Worm (Caenorhabditis elegans) whole organism, late embryonic: ENCODE results near the gene C50C3.1.

Experiments
- C08G9.2 ChIP-seq: sonication (generic microtip); optimal IDR thresholded peaks from 2 replicates; lab custom pipeline; 2016; ENCODE audit warnings: mild to moderate bottlenecking, missing genetic modification characterization, moderate library complexity, missing compliant biosample characterization
- K02D7.2 ChIP-seq: sonication (generic microtip); optimal IDR thresholded peaks from 2 replicates; lab custom pipeline; 2017; ENCODE audit warnings: mild to moderate bottlenecking, missing genetic modification characterization, missing compliant biosample characterization
- K09A11.1 ChIP-seq: sonication (generic microtip); optimal IDR thresholded peaks from 2 replicates; lab custom pipeline; 2017; ENCODE audit warnings: antibody characterized with exemption, mild to moderate bottlenecking, missing genetic modification characterization, missing compliant biosample characterization; ENCODE audit not compliant: insufficient read depth
- ceh-19 ChIP-seq: fragments of 200-800 bp; sonication (Bioruptor generic); optimal IDR thresholded peaks from 2 replicates; lab custom pipeline; 2018; ENCODE audit warnings: mild to moderate bottlenecking, missing genetic modification characterization, missing compliant biosample characterization
- ceh-2 ChIP-seq: sonication (generic microtip); optimal IDR thresholded peaks from 2 replicates; lab custom pipeline; 2016; ENCODE audit warnings: missing genotype, missing genetic modification characterization, missing compliant biosample characterization
- ceh-22 ChIP-seq: sonication (generic microtip); optimal IDR thresholded peaks from 2 replicates; lab custom pipeline; 2017; ENCODE audit warnings: missing biosample characterization, missing genetic modification characterization
- ceh-24 ChIP-seq: sonication (generic microtip); optimal IDR thresholded peaks from 2 replicates; lab custom pipeline; 2016; ENCODE audit warnings: mild to moderate bottlenecking, missing genetic modification characterization, missing compliant biosample characterization
- ceh-31 ChIP-seq: sonication (generic microtip); optimal IDR thresholded peaks from 2 replicates; lab custom pipeline; 2016; ENCODE audit warnings: missing genetic modification characterization, missing compliant biosample characterization
- ceh-48 ChIP-seq: sonication (generic microtip); optimal IDR thresholded peaks from 2 replicates; lab custom pipeline; 2016; ENCODE audit warnings: missing genetic modification characterization, inconsistent platforms, missing compliant biosample characterization
- dmd-4 ChIP-seq: sonication (generic microtip); optimal IDR thresholded peaks from 2 replicates; lab custom pipeline; 2016; ENCODE audit warnings: borderline replicate concordance, missing genetic modification characterization, missing compliant biosample characterization
- ets-4 ChIP-seq: sonication (generic microtip); optimal IDR thresholded peaks from 2 replicates; lab custom pipeline; 2016; ENCODE audit warnings: missing genetic modification characterization, missing compliant biosample characterization
- eyg-1 ChIP-seq: sonication (generic microtip); optimal IDR thresholded peaks from 2 replicates; lab custom pipeline; 2016; ENCODE audit warnings: missing genotype, missing genetic modification characterization, missing compliant biosample characterization
- gmeb-2 ChIP-seq: sonication (generic microtip); optimal IDR thresholded peaks from 2 replicates; lab custom pipeline; 2016; ENCODE audit warnings: missing genetic modification characterization, inconsistent platforms, missing compliant biosample characterization
- lim-6 ChIP-seq: sonication (generic microtip); optimal IDR thresholded peaks from 2 replicates; lab custom pipeline; 2016; ENCODE audit warnings: missing genetic modification characterization, missing compliant biosample characterization
- lin-11 ChIP-seq: fragments of 200-800 bp; sonication (Bioruptor generic); optimal IDR thresholded peaks from 2 replicates; lab custom pipeline; 2018; ENCODE audit warnings: mild to moderate bottlenecking, missing genetic modification characterization, missing compliant biosample characterization
- mec-3 ChIP-seq: sonication (generic microtip); optimal IDR thresholded peaks from 2 replicates; lab custom pipeline; 2016; ENCODE audit warnings: borderline replicate concordance, missing genetic modification characterization, missing compliant biosample characterization
- nfya-1 ChIP-seq: sonication (generic microtip); optimal IDR thresholded peaks from 2 replicates; lab custom pipeline; 2017; ENCODE audit warnings: missing genetic modification characterization, mild to moderate bottlenecking, missing compliant biosample characterization, antibody characterized with exemption, moderate library complexity
- nhr-11 ChIP-seq: fragments of 150-350 bp; optimal IDR thresholded peaks from 2 replicates; lab custom pipeline; 2014; ENCODE audit warnings: missing biosample characterization, missing genetic modification characterization
- npax-4 ChIP-seq: sonication (generic microtip); optimal IDR thresholded peaks from 2 replicates; lab custom pipeline; 2016; ENCODE audit warnings: missing genetic modification characterization, missing compliant biosample characterization
- pax-1 ChIP-seq: fragments of 150-350 bp; optimal IDR thresholded peaks from 2 replicates; lab custom pipeline; 2014; ENCODE audit warnings: missing biosample characterization, missing genetic modification characterization
- pha-2 ChIP-seq: sonication (generic microtip); optimal IDR thresholded peaks from 2 replicates; lab custom pipeline; 2017; ENCODE audit warnings: mild to moderate bottlenecking, missing genetic modification characterization, missing compliant biosample characterization
- pqm-1 ChIP-seq: sonication (generic microtip); optimal IDR thresholded peaks from 2 replicates; lab custom pipeline; 2016; ENCODE audit warnings: missing genetic modification characterization, missing compliant biosample characterization
- ref-2 ChIP-seq: sonication (generic microtip); optimal IDR thresholded peaks from 2 replicates; lab custom pipeline; 2016; ENCODE audit warnings: missing genetic modification characterization, missing compliant biosample characterization
- sox-2 ChIP-seq: fragments of 200-800 bp; sonication (Bioruptor generic); IDR thresholded peaks from 2 replicates; pipeline ENCODE4 v1.3.6; 2022; ENCODE audit warnings: missing genetic modification reagents, missing genetic modification characterization, missing compliant biosample characterization
- syd-9 ChIP-seq: sonication (generic microtip); optimal IDR thresholded peaks from 2 replicates; lab custom pipeline; 2016; ENCODE audit warnings: mild to moderate bottlenecking, missing genetic modification characterization, moderate library complexity, missing compliant biosample characterization
- tbx-2 ChIP-seq: sonication (generic microtip); optimal IDR thresholded peaks from 2 replicates; lab custom pipeline; 2016; ENCODE audit warnings: missing genetic modification characterization, missing compliant biosample characterization
- ttx-3 ChIP-seq: sonication (generic microtip); optimal IDR thresholded peaks from 2 replicates; lab custom pipeline; 2016; ENCODE audit warnings: missing genetic modification reagents, missing genetic modification characterization, missing compliant biosample characterization
- unc-3 ChIP-seq, 2 experiments: fragments of 200-800 bp in 1 of 2; sonication (Bioruptor generic) in 1 of 2; sonication (generic microtip) in 1 of 2; conservative IDR thresholded peaks in 1 of 2; optimal IDR thresholded peaks in 1 of 2; 2 replicates each; pipeline versions ENCODE4 v1.3.6 to Lab custom; 2016 to 2022; ENCODE audit warnings: missing compliant biosample characterization in 2 of 2, missing genetic modification characterization in 2 of 2, missing genetic modification reagents in 1 of 2
- unc-42 ChIP-seq: sonication (generic microtip); optimal IDR thresholded peaks from 2 replicates; lab custom pipeline; 2016; ENCODE audit warnings: missing genotype, missing genetic modification characterization, missing compliant biosample characterization
- unc-86 ChIP-seq: sonication (generic microtip); optimal IDR thresholded peaks from 2 replicates; lab custom pipeline; 2016; ENCODE audit warnings: missing genetic modification characterization, missing compliant biosample characterization
- ztf-16 ChIP-seq: sonication (generic microtip); optimal IDR thresholded peaks from 2 replicates; lab custom pipeline; 2017; ENCODE audit warnings: missing genetic modification characterization, missing compliant biosample characterization

The C50C3.1 gene

DNA sequence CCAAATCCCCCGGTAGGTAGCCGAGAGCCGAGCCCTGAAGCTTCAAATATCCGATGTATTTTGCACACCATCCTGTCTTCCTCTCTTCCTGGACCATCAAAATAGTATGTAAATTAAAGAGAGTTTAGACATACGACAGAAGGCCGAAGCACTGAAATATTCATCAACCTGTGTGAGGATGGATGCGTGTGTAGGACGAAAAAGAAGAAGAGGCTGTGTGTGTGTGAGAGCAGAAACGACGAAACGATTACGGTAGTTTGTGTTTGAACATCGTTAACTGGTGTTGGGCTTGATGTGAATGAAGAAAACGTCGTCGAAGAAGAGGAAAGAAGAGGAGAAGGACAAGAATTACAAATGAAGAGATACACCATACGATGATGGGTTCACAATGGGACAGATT, 19.8 kb downstream of the C50C3.1 start:
- TF ChIP-seq pha-2 (tag; lab: Kevin White, UChicago) (no peak), ztf-16 (tag; lab: Kevin White, UChicago) (no peak), ceh-31 (tag; lab: Kevin White, UChicago) (peak; percentile 42)

DNA sequence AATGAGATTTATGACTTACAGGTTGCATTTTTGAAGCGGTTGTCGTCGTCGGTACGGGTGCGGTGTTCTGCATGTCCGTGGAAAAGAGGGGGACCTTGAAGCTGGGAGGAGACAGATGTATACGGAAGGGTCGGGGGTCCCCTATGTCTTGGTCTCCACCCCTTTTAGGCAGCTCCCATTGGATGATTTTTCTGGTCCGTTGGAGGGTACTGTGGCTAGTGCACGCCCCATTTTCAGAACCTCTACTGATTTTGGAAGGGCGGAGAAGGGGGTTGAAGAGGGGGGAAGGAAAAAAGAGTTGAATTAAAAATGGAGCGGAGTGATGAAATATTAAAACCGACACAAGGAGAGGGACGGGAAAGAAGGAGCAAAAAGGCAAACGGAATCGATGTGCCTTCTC, 24.4 kb downstream of the C50C3.1 start, which contains the start of gene unc-86:
TSS of gene unc-86 (minus strand) at position 113 of the 400 bp plus-strand sequence.
- TF ChIP-seq nfya-1 (tag; lab: Kevin White, UChicago) (peak; percentile 64), nhr-11 (tag; lab: Kevin White, UChicago) (no peak), unc-86 (tag; lab: Kevin White, UChicago) (peak; percentile 25), ceh-31 (tag; lab: Kevin White, UChicago) (peak; percentile 53), ets-4 (no peak), ceh-24 (no peak), unc-42 (tag; lab: Kevin White, UChicago) (no peak), mec-3 (tag; lab: Kevin White, UChicago) (no peak), dmd-4 (no peak), pqm-1 (tag; lab: Kevin White, UChicago) (no peak)

DNA sequence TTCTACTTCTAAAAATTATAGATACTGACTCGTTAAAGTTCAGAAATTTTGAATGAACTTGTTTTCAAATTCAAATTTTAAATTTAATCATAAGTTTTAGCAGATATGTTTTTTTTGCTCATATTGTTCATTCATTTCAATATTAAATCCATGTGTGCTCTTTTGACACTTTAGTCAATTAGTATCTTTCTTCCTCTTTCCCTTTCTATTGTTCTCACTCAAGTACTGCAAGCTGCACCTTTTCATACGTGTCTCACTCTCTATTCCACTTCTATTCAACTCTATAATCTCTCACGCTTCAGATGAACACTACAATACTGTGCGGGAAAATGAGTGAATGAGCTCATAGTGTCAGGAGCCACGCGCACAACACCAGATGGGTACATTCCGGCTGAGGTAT, 26.1 kb downstream of the C50C3.1 start, which contains the start of gene C30A5.16:
TSS of gene C30A5.16 (plus strand) at position 301 of the 400 bp plus-strand sequence.
- TF ChIP-seq sox-2 (GFP tag; lab: Robert Waterston, UW) (peak; percentile 24), unc-86 (tag; lab: Kevin White, UChicago) (no peak), ceh-31 (tag; lab: Kevin White, UChicago) (peak; percentile 75)

DNA sequence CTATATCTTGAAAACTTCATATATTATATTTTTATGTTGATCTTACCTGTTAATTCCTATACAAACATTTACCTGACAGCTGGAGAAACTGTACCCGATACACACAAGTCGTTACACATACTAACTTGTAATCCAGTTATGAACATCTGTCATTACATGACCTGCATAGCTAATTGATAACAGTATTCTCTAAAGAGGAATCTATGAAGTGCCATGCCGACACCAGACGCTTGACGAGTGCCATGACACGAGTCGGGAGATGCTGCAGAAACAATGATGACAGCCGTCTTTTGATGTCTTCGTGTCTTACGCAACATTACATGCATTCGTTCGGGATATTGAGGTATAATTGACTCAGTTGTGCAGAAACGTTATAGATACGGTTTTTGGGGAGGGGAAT, 28.3 kb downstream of the C50C3.1 start:
- TF ChIP-seq ref-2 (tag; lab: Kevin White, UChicago) (no peak), unc-86 (tag; lab: Kevin White, UChicago) (peak; percentile 38)

DNA sequence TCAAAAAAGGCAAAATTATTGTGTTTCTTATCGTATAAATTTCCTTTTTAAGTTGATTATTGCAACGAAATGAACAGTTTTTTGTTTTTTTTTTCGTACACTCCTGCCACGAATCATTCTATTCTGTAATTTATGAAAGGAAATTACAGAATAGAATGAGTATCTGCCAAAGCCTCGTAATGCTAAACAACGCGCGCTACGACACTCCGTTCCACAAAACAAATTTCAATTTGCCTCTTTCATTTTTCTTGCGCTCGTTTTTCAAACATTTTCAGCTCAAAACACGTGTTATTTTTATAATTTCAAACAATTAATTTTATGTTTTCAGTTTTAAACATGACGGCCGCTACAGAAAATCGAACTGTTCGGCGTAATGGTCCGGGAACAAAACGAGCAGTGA, 33.0 kb downstream of the C50C3.1 start, which contains the start of gene mob-4:
TSS of gene mob-4 (plus strand) at position 329 of the 400 bp plus-strand sequence.
- TF ChIP-seq pax-1 (tag; lab: Kevin White, UChicago) (no peak), ceh-2 (no peak), ceh-22 (tag; lab: Kevin White, UChicago) (no peak), mec-3 (tag; lab: Kevin White, UChicago) (no peak), ref-2 (tag; lab: Kevin White, UChicago) (no peak)

DNA sequence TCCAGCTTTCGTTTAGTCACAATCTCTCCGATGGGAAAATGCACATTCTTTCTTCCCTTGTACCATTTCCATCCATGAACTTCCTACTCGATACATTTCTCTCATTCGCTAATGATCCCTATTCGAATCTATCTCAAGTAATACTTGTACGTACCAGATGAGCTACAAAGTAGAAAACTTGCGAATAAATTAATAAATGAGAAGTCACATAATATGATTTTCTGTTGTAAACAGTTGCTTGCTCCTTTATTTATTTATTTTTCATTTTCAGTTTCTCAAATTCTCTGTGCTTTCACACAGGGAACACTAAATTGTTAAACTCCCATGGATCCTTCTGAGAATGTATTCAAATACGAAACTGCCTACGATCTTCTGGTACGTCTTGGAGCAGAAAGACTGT, 34.4 kb downstream of the C50C3.1 start, which contains the start of gene rfs-1:
TSS of gene rfs-1 (plus strand) at position 301 of the 400 bp plus-strand sequence.
- TF ChIP-seq ceh-48 (tag; lab: Kevin White, UChicago) (no peak), tbx-2 (no peak), eyg-1 (tag; lab: Kevin White, UChicago) (no peak), K09A11.1 (tag; lab: Kevin White, UChicago) (no peak), npax-4 (tag; lab: Kevin White, UChicago) (no peak), nfya-1 (tag; lab: Kevin White, UChicago) (no peak), ceh-24 (no peak), lim-6 (tag; lab: Kevin White, UChicago) (no peak), ceh-22 (tag; lab: Kevin White, UChicago) (no peak), syd-9 (tag; lab: Kevin White, UChicago) (no peak), C08G9.2 (tag; lab: Kevin White, UChicago) (no peak), ceh-19 (GFP tag; lab: Kevin White, UChicago) (no peak), ttx-3 (tag; lab: Kevin White, UChicago) (no peak), gmeb-2 (tag; lab: Kevin White, UChicago) (no peak), unc-3 (GFP tag; conservative IDR thresholded peaks at IDR 0.05; lab: Robert Waterston, UW) (no peak), unc-3 (tag; optimal IDR thresholded peaks at IDR 0.05; lab: Kevin White, UChicago) (no peak), ref-2 (tag; lab: Kevin White, UChicago) (no peak), K02D7.2 (no peak), lin-11 (tag; lab: Kevin White, UChicago) (no peak)
